Worm (Caenorhabditis elegans) whole organism, L1 larva: ENCODE measurements around the gene R06F6.8.

Source experiments
- fkh-10 ChIP-seq: sonication (generic microtip); optimal IDR thresholded peaks from 2 replicates; lab custom pipeline; 2017; ENCODE audit warnings: missing biosample characterization, missing genetic modification reagents, missing genetic modification characterization
- hpl-2 ChIP-seq: fragments of 150-350 bp; optimal IDR thresholded peaks from 2 replicates; lab custom pipeline; 2014; ENCODE audit warnings: missing biosample characterization, missing genetic modification reagents, missing genetic modification characterization
- isw-1 ChIP-seq: fragments of 200-800 bp; sonication (Bioruptor generic); IDR thresholded peaks from 2 replicates; pipeline ENCODE4 v1.3.6; 2022; ENCODE audit warnings: missing genetic modification characterization, missing compliant biosample characterization
- mep-1 ChIP-seq: fragments of 150-350 bp; optimal IDR thresholded peaks from 2 replicates; lab custom pipeline; 2014; ENCODE audit warnings: missing biosample characterization, missing genetic modification characterization
- nhr-76 ChIP-seq: sonication (generic microtip); optimal IDR thresholded peaks from 2 replicates; lab custom pipeline; 2017; ENCODE audit warnings: missing biosample characterization, missing genetic modification characterization
- pqm-1 ChIP-seq: sonication (generic microtip); optimal IDR thresholded peaks from 3 replicates; lab custom pipeline; 2017; ENCODE audit warnings: missing biosample characterization, missing genetic modification characterization
- skn-1 ChIP-seq: fragments of 150-350 bp; optimal IDR thresholded peaks from 2 replicates; lab custom pipeline; 2014; ENCODE audit warnings: missing biosample characterization, missing genetic modification characterization
- tbx-2 ChIP-seq: sonication (generic microtip); optimal IDR thresholded peaks from 2 replicates; lab custom pipeline; 2016; ENCODE audit warnings: missing genetic modification characterization, missing compliant biosample characterization
- unc-130 ChIP-seq: fragments of 150-350 bp; optimal IDR thresholded peaks from 2 replicates; lab custom pipeline; 2017; ENCODE audit warnings: missing biosample characterization, missing genetic modification characterization, inconsistent platforms
- unc-62 ChIP-seq: fragments of 150-350 bp; optimal IDR thresholded peaks from 2 replicates; lab custom pipeline; 2014; ENCODE audit warnings: missing biosample characterization, missing genetic modification reagents, missing genetic modification characterization
- ztf-11 ChIP-seq, 2 experiments: sonication (generic microtip); optimal IDR thresholded peaks; 2 replicates each; lab custom pipeline; 2016 to 2017; ENCODE audit warnings: missing genetic modification characterization in 2 of 2, missing biosample characterization in 1 of 2, missing compliant biosample characterization in 1 of 2
- ztf-4 ChIP-seq: fragments of 150-350 bp; optimal IDR thresholded peaks from 2 replicates; lab custom pipeline; 2014; ENCODE audit warnings: missing biosample characterization, missing genetic modification characterization

ce11 chrII:10867219-10867618 lies 47.4 kb upstream of the R06F6.8 start:
- no peak for TF ChIP-seq isw-1 (GFP tag; lab: Robert Waterston, UW)
- TF ChIP-seq mep-1, result peak; percentile 55
- TF ChIP-seq unc-62 (GFP tag; lab: Kevin White, UChicago), result no peak
- no peak for TF ChIP-seq fkh-10 (GFP tag; lab: Kevin White, UChicago)
- no peak for TF ChIP-seq unc-130 (tag; lab: Kevin White, UChicago)
- TF ChIP-seq hpl-2 (GFP tag; lab: Kevin White, UChicago), result no peak
- no peak for TF ChIP-seq pqm-1 (tag; lab: Kevin White, UChicago)
- TF ChIP-seq ztf-11 (tag; optimal IDR thresholded peaks at IDR 0.05; lab: Kevin White, UChicago), result no peak
- peak; percentile 15 for TF ChIP-seq skn-1 (tag; lab: Kevin White, UChicago)
- TF ChIP-seq ztf-4 (tag; lab: Kevin White, UChicago), result peak; percentile 2
- no peak for TF ChIP-seq nhr-76 (tag; lab: Kevin White, UChicago)
- TF ChIP-seq tbx-2, result no peak
